Worm (Caenorhabditis elegans) whole organism, mixed stage, embryonic: ENCODE data around the gene Y49F6A.11.

ENCODE experiments used
- lin-13 ChIP-seq: fragments of 150-350 bp; optimal IDR thresholded peaks from 2 replicates; lab custom pipeline; 2014; ENCODE audit warnings: missing biosample characterization, missing genetic modification characterization
- nhr-237 ChIP-seq: fragments of 150-350 bp; optimal IDR thresholded peaks from 2 replicates; lab custom pipeline; 2014; ENCODE audit warnings: missing biosample characterization, missing genetic modification characterization

ce11 chrII:3578121-3578520 is 20.5 kb downstream of the Y49F6A.11 start, which contains the start of gene clec-133:
- TF ChIP-seq lin-13 (tag; lab: Kevin White, UChicago) = no peak
- no peak for TF ChIP-seq nhr-237 (tag; lab: Kevin White, UChicago)
